Fruit fly (Drosophila melanogaster): Measurements from ENCODE around the gene gny.

gny gene

dm6 chr2L:10356508-10356907, 23.4 kb upstream of the gny start, which contains the start of the genes CtsL4 and ClpP (continued):
- peak; percentile 5 for TF ChIP-seq Dp (GFP tag; optimal IDR thresholded peaks at IDR 0.05)
- TF ChIP-seq CG8924 (tag; optimal IDR thresholded peaks at IDR 0.05): peak; percentile 59
- peak; percentile 4 for TF ChIP-seq CG10654 (GFP tag; optimal IDR thresholded peaks at IDR 0.05)
- 0 out of 2 replicates have a peak, but pooled peaks have one; percentile 23 for TF ChIP-seq Scr (GFP tag; IDR thresholded peaks at IDR 0.05; ENCODE audit: partially characterized antibody)
- peak; percentile 48 for TF ChIP-seq Antp (GFP tag; optimal IDR thresholded peaks at IDR 0.05)
- peak; percentile 20 for TF ChIP-seq CG2875 (GFP tag; optimal IDR thresholded peaks at IDR 0.05)
- TF ChIP-seq CG2120 (GFP tag; optimal IDR thresholded peaks at IDR 0.05): peak; percentile 64
- peak; percentile 68 for TF ChIP-seq CG8388 (GFP tag; optimal IDR thresholded peaks at IDR 0.05)
- peak; percentile 13 for TF ChIP-seq chn (GFP tag; optimal IDR thresholded peaks at IDR 0.05)
- TF ChIP-seq PHDP (tag; optimal IDR thresholded peaks at IDR 0.05): no peak
- TF ChIP-seq CG8290 (GFP tag; optimal IDR thresholded peaks at IDR 0.05): peak; percentile 78
- TF ChIP-seq CG8290 (tag; optimal IDR thresholded peaks at IDR 0.05): peak in 1 of 2 experiments; percentile 14
- TF ChIP-seq tap (tag; optimal IDR thresholded peaks at IDR 0.05): no peak
- TF ChIP-seq CG15696 (tag; optimal IDR thresholded peaks at IDR 0.05): peak; percentile 25
- no peak for TF ChIP-seq CG11695 (GFP tag; IDR thresholded peaks at IDR 0.05)
- peak; percentile 59 for TF ChIP-seq Elba2 (GFP tag; optimal IDR thresholded peaks at IDR 0.05)
- peak; percentile 43 for TF ChIP-seq vfl (GFP tag; optimal IDR thresholded peaks at IDR 0.05)
- peak in 1 of 2 experiments; percentile 9 for TF ChIP-seq insv (GFP tag; optimal IDR thresholded peaks at IDR 0.05)
- TF ChIP-seq vnd (GFP tag; IDR thresholded peaks at IDR 0.05; ENCODE audit: partially characterized antibody): no peak
- TF ChIP-seq CG34422 (GFP tag; IDR thresholded peaks at IDR 0.05): peak; percentile 65; the same call in 1 of the 3 replicates
- no peak for TF ChIP-seq CG3065 (GFP tag; optimal IDR thresholded peaks at IDR 0.05)
- peak; percentile 60 for TF ChIP-seq Ptx1 (GFP tag; IDR thresholded peaks at IDR 0.05)
- TF ChIP-seq Hr3 (GFP tag; optimal IDR thresholded peaks at IDR 0.05): peak; percentile 51
- 0 out of 2 replicates have a peak, but pooled peaks have one; percentile 23 for TF ChIP-seq stc (GFP tag; IDR thresholded peaks at IDR 0.05)
- TF ChIP-seq CG14667 (GFP tag; IDR thresholded peaks at IDR 0.05): peak; percentile 85
- peak; percentile 39; the same call in 2 of the 3 replicates for TF ChIP-seq CG7357 (GFP tag; IDR thresholded peaks at IDR 0.05)
- no peak for TF ChIP-seq mirr (GFP tag; optimal IDR thresholded peaks at IDR 0.05)
- TF ChIP-seq Bteb2 (GFP tag; optimal IDR thresholded peaks at IDR 0.05): peak; percentile 24
- peak; percentile 39 for TF ChIP-seq CG17385 (GFP tag; optimal IDR thresholded peaks at IDR 0.05)
- peak; percentile 66; the same call in 1 of the 2 replicates for TF ChIP-seq CG32767 (GFP tag; IDR thresholded peaks at IDR 0.05)
- peak; percentile 55; the same call in 1 of the 3 replicates for TF ChIP-seq CG2199 (GFP tag; IDR thresholded peaks at IDR 0.05)
- peak; percentile 15 for TF ChIP-seq Fer1 (GFP tag; optimal IDR thresholded peaks at IDR 0.05)
- TF ChIP-seq CG33213 (GFP tag; optimal IDR thresholded peaks at IDR 0.05): peak; percentile 15
- TF ChIP-seq Ada2b (GFP tag; IDR thresholded peaks at IDR 0.05): peak; percentile 37
- peak; percentile 17 for TF ChIP-seq CG8089 (GFP tag; optimal IDR thresholded peaks at IDR 0.05)
- peak; percentile 42 for TF ChIP-seq fd3F (GFP tag; optimal IDR thresholded peaks at IDR 0.05)
- peak; percentile 13 for TF ChIP-seq kay (GFP tag; optimal IDR thresholded peaks at IDR 0.05)
- TF ChIP-seq grau (tag; optimal IDR thresholded peaks at IDR 0.05): peak; percentile 60
- no peak for TF ChIP-seq hkb (optimal IDR thresholded peaks at IDR 0.05)
- 0 out of 2 replicates have a peak, but pooled peaks have one; percentile 34 for TF ChIP-seq hkb (GFP tag; IDR thresholded peaks at IDR 0.05)
- TF ChIP-seq CG3995 (GFP tag; optimal IDR thresholded peaks at IDR 0.05): peak; percentile 27
- TF ChIP-seq ci (GFP tag; IDR thresholded peaks at IDR 0.05): peak; percentile 49; the same call in 1 of the 3 replicates
- peak; percentile 24 for TF ChIP-seq CG10209 (GFP tag; optimal IDR thresholded peaks at IDR 0.05)
- TF ChIP-seq Sox100B (GFP tag; optimal IDR thresholded peaks at IDR 0.05): no peak
- no peak for TF ChIP-seq Jarid2 (GFP tag; optimal IDR thresholded peaks at IDR 0.05)
- peak; percentile 94 for TF ChIP-seq CG17802 (tag; optimal IDR thresholded peaks at IDR 0.05)
- peak; percentile 32 for TF ChIP-seq CG12155 (GFP tag; optimal IDR thresholded peaks at IDR 0.05)
- peak; percentile 86 for TF ChIP-seq pros (GFP tag; optimal IDR thresholded peaks at IDR 0.05)
- TF ChIP-seq CG10543 (GFP tag; optimal IDR thresholded peaks at IDR 0.05): no peak
